Worm (Caenorhabditis elegans) whole organism, L2 larva: ENCODE results near the gene T20B5.2.

Source experiments
- aly-2 ChIP-seq: fragments of 150-350 bp; optimal IDR thresholded peaks from 2 replicates; lab custom pipeline; 2014; ENCODE audit warnings: missing biosample characterization, missing genetic modification characterization
- lin-13 ChIP-seq: fragments of 150-350 bp; optimal IDR thresholded peaks from 2 replicates; lab custom pipeline; 2014; ENCODE audit warnings: missing biosample characterization, missing genetic modification reagents, missing genetic modification characterization
- nhr-12 ChIP-seq: fragments of 150-350 bp; optimal IDR thresholded peaks from 2 replicates; lab custom pipeline; 2014; ENCODE audit warnings: missing biosample characterization, missing genetic modification characterization
- nhr-21 ChIP-seq: fragments of 150-350 bp; optimal IDR thresholded peaks from 2 replicates; lab custom pipeline; 2014; ENCODE audit warnings: missing biosample characterization, missing genetic modification characterization
- skn-1 ChIP-seq: sonication (generic microtip); optimal IDR thresholded peaks from 2 replicates; lab custom pipeline; 2017; ENCODE audit warnings: missing biosample characterization, missing genetic modification characterization
- unc-62 ChIP-seq: fragments of 150-350 bp; optimal IDR thresholded peaks from 2 replicates; lab custom pipeline; 2014; ENCODE audit warnings: missing biosample characterization, missing genetic modification reagents, missing genetic modification characterization
- zag-1 ChIP-seq: fragments of 150-350 bp; optimal IDR thresholded peaks from 2 replicates; lab custom pipeline; 2014; ENCODE audit warnings: missing biosample characterization, missing genetic modification characterization

DNA sequence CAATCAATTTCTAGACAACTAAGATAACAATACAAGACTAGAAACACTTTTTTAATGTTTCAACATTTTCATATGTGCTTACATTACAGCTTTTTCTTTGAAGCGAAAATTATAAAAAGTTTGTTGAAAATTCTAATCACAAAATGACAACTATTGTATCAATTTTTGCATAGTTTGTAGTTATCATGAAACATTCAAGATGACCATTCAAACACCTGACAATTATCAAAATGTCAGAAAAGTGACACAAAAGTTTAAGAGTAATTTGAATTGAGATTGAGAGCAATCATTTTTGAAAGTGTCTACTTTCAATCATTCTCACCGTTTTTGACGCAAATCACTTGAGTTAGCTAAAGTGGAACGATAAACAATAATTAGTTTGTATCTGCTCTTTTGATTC is 39.0 kb downstream of the T20B5.2 start:
- TF ChIP-seq nhr-21 (no peak), skn-1 (no peak), nhr-12 (no peak), lin-13 (no peak), unc-62 (GFP tag; lab: Kevin White, UChicago) (no peak), zag-1 (tag; lab: Kevin White, UChicago) (no peak), aly-2 (tag; lab: Kevin White, UChicago) (no peak)
